Worm (Caenorhabditis elegans) whole organism, L1 larva: ENCODE data around the gene Y116A8C.38.

Experiments
- ceh-8 ChIP-seq: fragments of 200-800 bp; sonication (Bioruptor generic); optimal IDR thresholded peaks from 2 replicates; lab custom pipeline; 2018; ENCODE audit warnings: mild to moderate bottlenecking, missing genetic modification characterization, moderate library complexity, missing compliant biosample characterization
- elt-2 ChIP-seq: sonication (generic microtip); optimal IDR thresholded peaks from 2 replicates; lab custom pipeline; 2016; ENCODE audit warnings: missing genetic modification characterization, mild to moderate bottlenecking, inconsistent platforms, missing compliant biosample characterization, missing genetic modification reagents
- fos-1 ChIP-seq: fragments of 150-350 bp; optimal IDR thresholded peaks from 2 replicates; lab custom pipeline; 2014; ENCODE audit warnings: missing biosample characterization, missing genetic modification characterization
- grh-1 ChIP-seq: fragments of 200-800 bp; sonication (Bioruptor generic); IDR thresholded peaks from 2 replicates; pipeline ENCODE4 v1.3.6; 2022; ENCODE audit warnings: missing genetic modification reagents, missing genetic modification characterization, missing compliant biosample characterization
- hpl-2 ChIP-seq: fragments of 150-350 bp; optimal IDR thresholded peaks from 2 replicates; lab custom pipeline; 2014; ENCODE audit warnings: missing biosample characterization, missing genetic modification reagents, missing genetic modification characterization
- lin-35 ChIP-seq, 2 experiments: fragments of 150-350 bp; optimal IDR thresholded peaks; 2 replicates each; lab custom pipeline; 2014; ENCODE audit warnings: missing biosample characterization in 2 of 2, missing genetic modification characterization in 2 of 2, missing genetic modification reagents in 2 of 2
- nhr-19 ChIP-seq: fragments of 200-800 bp; sonication (Bioruptor generic); conservative IDR thresholded peaks from 2 replicates; pipeline ENCODE4 v1.3.6; 2022; ENCODE audit warnings: missing genetic modification characterization, missing compliant biosample characterization
- nhr-20 ChIP-seq: sonication (generic microtip); optimal IDR thresholded peaks from 2 replicates; lab custom pipeline; 2016; ENCODE audit warnings: mild to moderate bottlenecking, missing genetic modification characterization, missing compliant biosample characterization
- nhr-85 ChIP-seq: sonication (generic microtip); peaks from one replicate; lab custom pipeline; 2016; ENCODE audit warnings: missing genetic modification characterization, inconsistent platforms, missing compliant biosample characterization
- nhr-90 ChIP-seq: sonication (generic microtip); optimal IDR thresholded peaks from 2 replicates; lab custom pipeline; 2016; ENCODE audit warnings: mild to moderate bottlenecking, missing genetic modification characterization, missing compliant biosample characterization; ENCODE audit not compliant: poor library complexity
- pqm-1 ChIP-seq: sonication (generic microtip); optimal IDR thresholded peaks from 3 replicates; lab custom pipeline; 2017; ENCODE audit warnings: missing biosample characterization, missing genetic modification characterization
- snu-23 ChIP-seq: sonication (generic microtip); optimal IDR thresholded peaks from 2 replicates; lab custom pipeline; 2016; ENCODE audit warnings: missing genetic modification characterization, missing compliant biosample characterization

The Y116A8C.38 gene

DNA sequence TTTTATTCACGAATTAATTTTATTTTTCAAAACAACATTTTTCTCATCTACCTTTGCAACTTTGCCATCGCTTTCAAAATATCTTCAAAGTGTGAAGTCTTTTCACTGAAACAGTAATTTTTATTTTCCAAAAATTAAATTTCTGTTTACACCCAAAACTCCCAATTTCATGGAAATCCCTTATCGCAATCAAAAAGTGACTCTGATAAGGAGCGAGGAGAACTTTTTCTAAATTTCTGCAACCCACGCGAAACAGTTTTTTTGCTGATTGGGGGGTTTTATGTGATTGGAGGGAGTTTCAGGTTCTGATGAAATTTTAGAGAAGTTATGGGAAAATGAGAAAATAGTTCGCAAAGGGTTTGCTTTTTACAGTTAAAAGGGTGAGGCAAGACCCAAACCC is 48.2 kb downstream of the Y116A8C.38 start:
- TF ChIP-seq fos-1 (no peak), nhr-85 (tag; lab: Kevin White, UChicago) (no peak), snu-23 (no peak), nhr-20 (tag; lab: Kevin White, UChicago) (no peak), pqm-1 (peak; percentile 88), grh-1 (GFP tag; lab: Robert Waterston, UW) (no peak), nhr-90 (tag; lab: Kevin White, UChicago) (no peak), lin-35 (GFP tag; optimal IDR thresholded peaks at IDR 0.05; lab: Kevin White, UChicago) (no peak), elt-2 (tag; lab: Kevin White, UChicago) (peak; percentile 4), hpl-2 (no peak)

ce11 chrIV:17183032-17183608 is 51.8 kb downstream of the Y116A8C.38 start:
- TF ChIP-seq nhr-19 (GFP tag; lab: Robert Waterston, UW): no peak
- peak; percentile 43 for TF ChIP-seq ceh-8
